Worm (Caenorhabditis elegans): ENCODE results near the gene lpr-5.

lpr-5 gene

DNA sequence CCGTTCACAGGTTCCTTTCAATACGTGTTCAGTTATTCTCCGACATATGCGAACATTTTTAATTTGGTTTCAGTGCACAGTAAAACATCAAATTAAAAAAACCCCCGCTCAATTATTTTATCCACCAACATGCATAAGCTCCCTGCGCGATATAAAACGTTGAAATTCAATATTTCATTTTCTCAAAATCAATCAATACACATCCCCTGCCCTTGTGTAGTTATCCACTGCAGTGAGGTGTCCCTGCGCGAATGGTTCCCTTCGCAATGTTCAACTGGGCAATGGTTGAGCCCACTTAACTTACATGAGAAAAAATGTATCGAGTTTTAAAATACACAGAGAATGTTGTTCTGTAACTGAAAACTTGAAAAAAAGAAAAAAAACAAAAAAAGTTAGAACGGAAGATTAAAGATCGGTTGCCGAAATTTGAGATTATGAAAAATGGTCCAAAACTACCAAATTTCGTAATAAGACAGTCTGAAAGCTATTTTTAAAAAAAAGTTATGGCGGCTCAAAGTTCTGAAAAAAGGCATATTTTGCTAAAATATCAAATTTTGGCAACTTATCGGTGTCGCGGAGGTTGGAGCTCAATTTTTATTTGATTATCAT lies 32.2 kb downstream of the lpr-5 start (continued):
- no peak for TF ChIP-seq ceh-24 (tag; optimal IDR thresholded peaks at IDR 0.05)
- no peak for TF ChIP-seq mec-3 (tag; optimal IDR thresholded peaks at IDR 0.05; ENCODE audit: borderline replicate concordance)
- peak; percentile 84 for TF ChIP-seq K09A11.1 (tag; optimal IDR thresholded peaks at IDR 0.05; ENCODE audit: insufficient read depth)
- TF ChIP-seq ama-1 (optimal IDR thresholded peaks at IDR 0.05), result no peak
- TF ChIP-seq ceh-6 (GFP tag; optimal IDR thresholded peaks at IDR 0.05), result peak; percentile 66
- peak; percentile 81 for TF ChIP-seq ceh-2 (tag; optimal IDR thresholded peaks at IDR 0.05)
- peak; percentile 46 for TF ChIP-seq sox-4 (tag; optimal IDR thresholded peaks at IDR 0.05)
- TF ChIP-seq ceh-48 (tag; optimal IDR thresholded peaks at IDR 0.05), result peak; percentile 100
- TF ChIP-seq hlh-15 (tag; optimal IDR thresholded peaks at IDR 0.05), result peak; percentile 89
- peak; percentile 85 for TF ChIP-seq lim-6 (tag; optimal IDR thresholded peaks at IDR 0.05)
- TF ChIP-seq odd-2 (tag; optimal IDR thresholded peaks at IDR 0.05), result no peak
- TF ChIP-seq ceh-14 (tag; optimal IDR thresholded peaks at IDR 0.05), result peak; percentile 93
- peak; percentile 97 for TF ChIP-seq tbx-2 (tag; optimal IDR thresholded peaks at IDR 0.05)
- peak; percentile 19 for TF ChIP-seq C38D4.7 (GFP tag; optimal IDR thresholded peaks at IDR 0.05)
- TF ChIP-seq pqm-1 (tag; optimal IDR thresholded peaks at IDR 0.05), result peak; percentile 97
- TF ChIP-seq dve-1 (tag; optimal IDR thresholded peaks at IDR 0.05), result peak; percentile 99
- TF ChIP-seq syd-9 (tag; optimal IDR thresholded peaks at IDR 0.05), result peak; percentile 94

DNA sequence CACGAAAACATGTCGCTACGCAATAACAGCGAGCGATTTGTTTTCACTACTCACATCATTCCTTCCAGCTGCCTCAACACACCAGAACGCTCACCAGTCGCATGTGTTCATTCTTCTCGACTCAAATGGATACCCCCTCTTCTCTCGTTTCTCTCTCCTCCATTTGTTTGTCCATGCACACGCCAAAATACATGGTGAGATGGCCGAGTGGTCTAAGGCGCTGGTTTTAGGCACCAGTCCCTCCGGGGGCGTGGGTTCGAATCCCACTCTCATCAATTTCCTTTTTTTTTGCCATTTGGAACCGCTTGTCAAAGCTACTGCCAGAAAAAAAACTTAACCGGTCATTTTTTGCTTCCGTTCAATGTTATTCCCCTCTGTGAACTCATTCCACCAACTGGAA lies 33.6 kb downstream of the lpr-5 start:
- TF ChIP-seq hlh-6 (tag; optimal IDR thresholded peaks at IDR 0.05), result peak; percentile 87
- TF ChIP-seq ztf-16 (tag; optimal IDR thresholded peaks at IDR 0.05), result peak; percentile 66
- TF ChIP-seq ceh-31 (tag; optimal IDR thresholded peaks at IDR 0.05), result peak; percentile 78
- TF ChIP-seq pax-1 (tag; optimal IDR thresholded peaks at IDR 0.05), result no peak
- TF ChIP-seq hlh-15 (tag; optimal IDR thresholded peaks at IDR 0.05), result no peak
- peak; percentile 67 for TF ChIP-seq elt-4 (tag; optimal IDR thresholded peaks at IDR 0.05)
- peak; percentile 62 for TF ChIP-seq lim-6 (tag; optimal IDR thresholded peaks at IDR 0.05)
- peak; percentile 78 for TF ChIP-seq che-1 (tag; optimal IDR thresholded peaks at IDR 0.05)
- peak; percentile 63 for TF ChIP-seq sox-2 (GFP tag; IDR thresholded peaks at IDR 0.05)
- peak; percentile 73 for TF ChIP-seq nfya-1 (tag; optimal IDR thresholded peaks at IDR 0.05)
- TF ChIP-seq nhr-11 (tag; optimal IDR thresholded peaks at IDR 0.05), result no peak
- peak; percentile 97 for TF ChIP-seq sdc-2 (tag; optimal IDR thresholded peaks at IDR 0.05)
- peak; percentile 74 for TF ChIP-seq unc-86 (tag; optimal IDR thresholded peaks at IDR 0.05)
- peak; percentile 62 for TF ChIP-seq ceh-48 (tag; optimal IDR thresholded peaks at IDR 0.05)
- TF ChIP-seq fax-1 (tag; optimal IDR thresholded peaks at IDR 0.05), result peak; percentile 56
- TF ChIP-seq ceh-2 (tag; optimal IDR thresholded peaks at IDR 0.05), result peak; percentile 68
- TF ChIP-seq ahr-1 (tag; optimal IDR thresholded peaks at IDR 0.05), result peak; percentile 29
- TF ChIP-seq pag-3 (tag; optimal IDR thresholded peaks at IDR 0.05; ENCODE audit: borderline replicate concordance), result no peak
- peak; percentile 59 for TF ChIP-seq syd-9 (tag; optimal IDR thresholded peaks at IDR 0.05)
- TF ChIP-seq sox-4 (tag; optimal IDR thresholded peaks at IDR 0.05), result peak; percentile 40
- TF ChIP-seq lin-11 (tag; optimal IDR thresholded peaks at IDR 0.05), result peak; percentile 53
- peak; percentile 65 for TF ChIP-seq pha-2 (tag; optimal IDR thresholded peaks at IDR 0.05)
- TF ChIP-seq gmeb-2 (tag; optimal IDR thresholded peaks at IDR 0.05), result no peak
- TF ChIP-seq dve-1 (tag; optimal IDR thresholded peaks at IDR 0.05), result peak; percentile 65
- TF ChIP-seq zip-5 (tag; optimal IDR thresholded peaks at IDR 0.05), result no peak
- peak; percentile 76 for TF ChIP-seq ceh-18 (tag; optimal IDR thresholded peaks at IDR 0.05)
- peak; percentile 59 for TF ChIP-seq F13H6.1 (tag; optimal IDR thresholded peaks at IDR 0.05)
- TF ChIP-seq ceh-24 (tag; optimal IDR thresholded peaks at IDR 0.05), result no peak
- peak; percentile 71 for TF ChIP-seq nhr-232 (tag; optimal IDR thresholded peaks at IDR 0.05)
- peak; percentile 63; the same call in 1 of the 2 replicates for TF ChIP-seq ceh-45 (GFP tag; IDR thresholded peaks at IDR 0.05)
- TF ChIP-seq pros-1 (tag; optimal IDR thresholded peaks at IDR 0.05), result no peak
- no peak for TF ChIP-seq ama-1 (optimal IDR thresholded peaks at IDR 0.05)
- TF ChIP-seq ttx-3 (tag; optimal IDR thresholded peaks at IDR 0.05), result peak; percentile 73
- peak; percentile 22 for TF ChIP-seq ets-4 (tag; optimal IDR thresholded peaks at IDR 0.05)
- TF ChIP-seq elt-2 (tag; optimal IDR thresholded peaks at IDR 0.05), result peak; percentile 83
- TF ChIP-seq hlh-8 (tag; optimal IDR thresholded peaks at IDR 0.05), result peak; percentile 62
- TF ChIP-seq ceh-14 (tag; optimal IDR thresholded peaks at IDR 0.05), result peak; percentile 37
- TF ChIP-seq ceh-19 (GFP tag; optimal IDR thresholded peaks at IDR 0.05), result peak; percentile 41
- TF ChIP-seq unc-55 (GFP tag; optimal IDR thresholded peaks at IDR 0.05), result no peak
- TF ChIP-seq pqm-1 (tag; optimal IDR thresholded peaks at IDR 0.05), result peak; percentile 47
- TF ChIP-seq K09A11.1 (tag; optimal IDR thresholded peaks at IDR 0.05; ENCODE audit: insufficient read depth), result peak; percentile 34
- TF ChIP-seq hlh-30 (tag; optimal IDR thresholded peaks at IDR 0.05; ENCODE audit: insufficient read depth), result peak; percentile 20
- peak; percentile 39 for TF ChIP-seq T23F11.4 (GFP tag; optimal IDR thresholded peaks at IDR 0.05)

All from whole organism, late embryonic.